Worm (Caenorhabditis elegans) whole organism, midembryonic: ENCODE data around the gene spig-4.

Source experiments
- flt-1 ChIP-seq: fragments of 200-800 bp; sonication (Bioruptor generic); IDR thresholded peaks from 2 replicates; pipeline ENCODE4 v1.3.6; 2022; ENCODE audit warnings: missing genetic modification characterization, missing compliant biosample characterization
- klf-2 ChIP-seq: fragments of 200-800 bp; sonication (Bioruptor generic); conservative IDR thresholded peaks from 2 replicates; pipeline ENCODE4 v1.3.6; 2022; ENCODE audit warnings: missing genetic modification reagents, missing genetic modification characterization, missing compliant biosample characterization
- med-1 ChIP-seq: sonication (generic microtip); optimal IDR thresholded peaks from 2 replicates; lab custom pipeline; 2017; ENCODE audit warnings: missing genetic modification characterization, mild to moderate bottlenecking, missing compliant biosample characterization, antibody characterized with exemption, missing genetic modification reagents; ENCODE audit not compliant: insufficient read depth
- ref-1 ChIP-seq: fragments of 200-800 bp; sonication (Bioruptor generic); conservative IDR thresholded peaks from 2 replicates; pipeline ENCODE4 v1.3.6; 2022; ENCODE audit warnings: missing genetic modification reagents, missing genetic modification characterization, missing compliant biosample characterization
- tab-1 ChIP-seq: fragments of 200-800 bp; sonication (Bioruptor generic); IDR thresholded peaks from 2 replicates; pipeline ENCODE4 v1.3.6; 2022; ENCODE audit warnings: missing genetic modification characterization, missing compliant biosample characterization
- ztf-23 ChIP-seq: fragments of 200-800 bp; sonication (Bioruptor generic); IDR thresholded peaks from 2 replicates; pipeline ENCODE4 v1.3.6; 2022; ENCODE audit warnings: missing genetic modification reagents, missing genetic modification characterization, missing compliant biosample characterization

DNA sequence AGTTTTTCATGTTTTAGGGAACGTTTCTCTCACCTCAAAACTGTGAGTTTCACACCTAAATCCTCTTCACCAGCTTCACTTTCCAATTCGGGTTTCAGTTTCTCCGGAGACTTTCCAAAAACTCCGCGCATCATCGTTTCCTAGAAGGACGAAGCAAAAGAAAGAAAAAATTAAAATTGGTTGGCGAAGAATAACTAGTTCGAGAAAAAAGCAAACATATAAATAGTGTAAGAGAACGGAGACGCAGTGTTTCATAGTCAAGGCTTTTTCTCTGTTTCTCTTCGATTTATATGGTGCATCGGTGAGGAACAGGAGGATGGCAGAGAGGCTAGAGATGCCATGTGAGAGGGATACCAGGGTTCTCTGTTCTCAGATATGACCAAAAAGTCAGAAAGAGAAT lies 16.1 kb upstream of the spig-4 start, which contains the start of gene F47B8.3:
- TF ChIP-seq ztf-23: no peak
- no peak for TF ChIP-seq klf-2 (GFP tag; lab: Robert Waterston, UW)
- no peak for TF ChIP-seq med-1 (GFP tag; lab: Kevin White, UChicago)
- TF ChIP-seq flt-1 (GFP tag; lab: Robert Waterston, UW): no peak
- no peak for TF ChIP-seq tab-1 (GFP tag; lab: Robert Waterston, UW)
- no peak for TF ChIP-seq ref-1 (GFP tag; lab: Robert Waterston, UW)
